Worm (Caenorhabditis elegans) whole organism, early embryonic: ENCODE data around the gene cld-1.

Experiments
- ama-1 ChIP-seq: fragments of 150-350 bp; optimal IDR thresholded peaks from 2 replicates; lab custom pipeline; 2014
- ceh-36 ChIP-seq: sonication (generic microtip); optimal IDR thresholded peaks from 2 replicates; lab custom pipeline; 2016; ENCODE audit warnings: missing genetic modification characterization, inconsistent platforms, missing compliant biosample characterization
- ets-7 ChIP-seq: sonication (generic microtip); optimal IDR thresholded peaks from 2 replicates; lab custom pipeline; 2016; ENCODE audit warnings: missing genotype, missing genetic modification characterization, missing compliant biosample characterization
- flt-1 ChIP-seq: fragments of 200-800 bp; sonication (Bioruptor generic); IDR thresholded peaks from 2 replicates; pipeline ENCODE4 v1.3.6; 2022; ENCODE audit warnings: missing genetic modification characterization, missing compliant biosample characterization
- hnd-1 ChIP-seq: sonication (generic microtip); optimal IDR thresholded peaks from 2 replicates; lab custom pipeline; 2016; ENCODE audit warnings: missing genetic modification characterization, missing compliant biosample characterization
- scrt-1 ChIP-seq: fragments of 200-800 bp; sonication (Bioruptor generic); IDR thresholded peaks from 2 replicates; pipeline ENCODE4 v1.3.6; 2022; ENCODE audit warnings: missing genetic modification characterization, missing compliant biosample characterization
- tbx-11 ChIP-seq: fragments of 200-800 bp; sonication (Bioruptor generic); IDR thresholded peaks from 2 replicates; pipeline ENCODE4 v1.3.6; 2022; ENCODE audit warnings: missing genetic modification characterization, missing compliant biosample characterization
- tbx-37 ChIP-seq: fragments of 200-800 bp; sonication (Bioruptor generic); conservative IDR thresholded peaks from 2 replicates; pipeline ENCODE4 v1.3.6; 2022; ENCODE audit warnings: missing genetic modification reagents, missing genetic modification characterization, missing compliant biosample characterization
- tra-4 ChIP-seq: sonication (generic microtip); optimal IDR thresholded peaks from 2 replicates; lab custom pipeline; 2017; ENCODE audit warnings: missing genetic modification characterization, missing compliant biosample characterization

- TF ChIP-seq ama-1 (lab: Kevin White, UChicago) = no peak
- TF ChIP-seq ets-7 (tag; lab: Kevin White, UChicago) = no peak
- TF ChIP-seq flt-1 (GFP tag; lab: Robert Waterston, UW) = no peak
- no peak for TF ChIP-seq hnd-1 (tag; lab: Kevin White, UChicago)
- no peak for TF ChIP-seq ceh-36 (tag; lab: Kevin White, UChicago)
- TF ChIP-seq tbx-11 = no peak
- TF ChIP-seq tbx-37 (GFP tag; lab: Robert Waterston, UW) = no peak
- no peak for TF ChIP-seq tra-4 (tag; lab: Kevin White, UChicago)
- TF ChIP-seq scrt-1 (GFP tag; lab: Robert Waterston, UW) = no peak
Observed at ce11 chrIV:12921027-12921426, 15.0 kb downstream of the cld-1 start, which contains the start of gene C32H11.4.
